Fruit fly (Drosophila melanogaster) whole organism, embryonic: ENCODE results near the gene E2f2.

Experiments
- B-H2 ChIP-seq: fragments of 200-800 bp; sonication (Bioruptor generic); optimal IDR thresholded peaks from 2 replicates; lab custom pipeline; 2018; ENCODE audit warnings: missing biosample characterization, mild to moderate bottlenecking, missing genetic modification characterization
- Blimp-1 ChIP-seq: fragments of 200-800 bp; sonication (Bioruptor generic); optimal IDR thresholded peaks from 3 replicates; lab custom pipeline; 2018; ENCODE audit warnings: missing biosample characterization, missing genetic modification characterization, mild to moderate bottlenecking, moderate library complexity, missing genetic modification reagents
- CG1024 ChIP-seq: fragments of 200-800 bp; sonication (Bioruptor generic); IDR thresholded peaks from 2 replicates; pipeline ENCODE4 v1.3.6; 2022; ENCODE audit warnings: missing biosample characterization, missing genetic modification characterization
- CG10565 ChIP-seq: fragments of 200-800 bp; sonication (Bioruptor generic); optimal IDR thresholded peaks from 3 replicates; lab custom pipeline; 2016; ENCODE audit warnings: missing biosample characterization, mild to moderate bottlenecking, missing genetic modification characterization
- CG11398 ChIP-seq: fragments of 200-800 bp; sonication (Bioruptor generic); optimal IDR thresholded peaks from 2 replicates; lab custom pipeline; 2016; ENCODE audit warnings: missing biosample characterization, missing genetic modification characterization
- CG11456 ChIP-seq: fragments of 200-800 bp; sonication (Bioruptor generic); IDR thresholded peaks from 3 replicates; pipeline ENCODE4 v1.3.6; 2022; ENCODE audit warnings: missing biosample characterization, missing genetic modification characterization
- CG12219 ChIP-seq: fragments of 200-800 bp; sonication (Bioruptor generic); optimal IDR thresholded peaks from 3 replicates; lab custom pipeline; 2018; ENCODE audit warnings: missing biosample characterization, mild to moderate bottlenecking, missing genetic modification characterization
- CG12769 ChIP-seq: fragments of 200-800 bp; sonication (Bioruptor generic); optimal IDR thresholded peaks from 2 replicates; lab custom pipeline; 2019; ENCODE audit warnings: missing biosample characterization, mild to moderate bottlenecking, missing genetic modification characterization, moderate library complexity
- CG14667 ChIP-seq: fragments of 200-800 bp; sonication (Bioruptor generic); IDR thresholded peaks from 2 replicates; pipeline ENCODE4 v1.3.6; 2022; ENCODE audit warnings: missing biosample characterization, missing genetic modification characterization
- CG1603 ChIP-seq: fragments of 200-800 bp; sonication (Bioruptor generic); optimal IDR thresholded peaks from 2 replicates; lab custom pipeline; 2019; ENCODE audit warnings: missing biosample characterization, mild to moderate bottlenecking, missing genetic modification characterization, moderate library complexity
- CG16813 ChIP-seq: fragments of 200-800 bp; sonication (Bioruptor generic); IDR thresholded peaks from 3 replicates; pipeline ENCODE4 v1.3.6; 2022; ENCODE audit warnings: missing biosample characterization, missing genetic modification characterization; ENCODE audit not compliant: partially characterized antibody
- CG17612 ChIP-seq: fragments of 200-800 bp; sonication (Bioruptor generic); IDR thresholded peaks from 2 replicates; pipeline ENCODE4 v1.3.6; 2022; ENCODE audit warnings: missing biosample characterization, missing genetic modification characterization
- CG17829 ChIP-seq: fragments of 200-800 bp; optimal IDR thresholded peaks from 2 replicates; lab custom pipeline; 2019; ENCODE audit warnings: missing biosample characterization, mild to moderate bottlenecking, missing genetic modification characterization, moderate library complexity
- CG31441 ChIP-seq: fragments of 200-800 bp; sonication (Bioruptor generic); IDR thresholded peaks from 2 replicates; pipeline ENCODE4 v1.3.6; 2022; ENCODE audit warnings: missing biosample characterization, missing genetic modification characterization
- CG4424 ChIP-seq: fragments of 200-800 bp; sonication (Bioruptor generic); optimal IDR thresholded peaks from 3 replicates; lab custom pipeline; 2016; ENCODE audit warnings: missing biosample characterization, missing genetic modification characterization
- CG4820 ChIP-seq: fragments of 200-800 bp; sonication (Bioruptor generic); optimal IDR thresholded peaks from 3 replicates; lab custom pipeline; 2016; ENCODE audit warnings: missing biosample characterization, missing genetic modification characterization
- CG6689 ChIP-seq: fragments of 200-800 bp; sonication (Bioruptor generic); IDR thresholded peaks from 2 replicates; pipeline ENCODE4 v1.3.6; 2022; ENCODE audit warnings: missing biosample characterization, missing genetic modification characterization
- CG7745 ChIP-seq: fragments of 200-800 bp; sonication (Bioruptor generic); optimal IDR thresholded peaks from 2 replicates; lab custom pipeline; 2018; ENCODE audit warnings: missing biosample characterization, mild to moderate bottlenecking, missing genetic modification characterization, moderate library complexity
- CG7928 ChIP-seq: fragments of 200-800 bp; sonication (Bioruptor generic); optimal IDR thresholded peaks from 2 replicates; lab custom pipeline; 2017; ENCODE audit warnings: missing biosample characterization, mild to moderate bottlenecking, missing genetic modification characterization
- CG8089 ChIP-seq: fragments of 200-800 bp; sonication (Bioruptor generic); optimal IDR thresholded peaks from 3 replicates; lab custom pipeline; 2016; ENCODE audit warnings: missing biosample characterization, missing genetic modification characterization
- Dip2 ChIP-seq: fragments of 200-800 bp; sonication (Bioruptor generic); IDR thresholded peaks from 2 replicates; pipeline ENCODE4 v1.3.6; 2022; ENCODE audit warnings: missing biosample characterization, missing genetic modification characterization
- Doc3 ChIP-seq: fragments of 200-800 bp; sonication (Bioruptor generic); IDR thresholded peaks from 3 replicates; pipeline ENCODE4 v1.3.6; 2022; ENCODE audit warnings: missing biosample characterization, missing genetic modification characterization; ENCODE audit not compliant: partially characterized antibody
- Ets97D ChIP-seq: fragments of 200-800 bp; sonication (Bioruptor generic); optimal IDR thresholded peaks from 3 replicates; lab custom pipeline; 2016; ENCODE audit warnings: missing biosample characterization, missing genetic modification characterization
- H15 ChIP-seq: fragments of 200-800 bp; sonication (Bioruptor generic); IDR thresholded peaks from 3 replicates; pipeline ENCODE4 v1.3.6; 2022; ENCODE audit warnings: missing biosample characterization, missing genetic modification characterization
- Hey ChIP-seq: fragments of 200-800 bp; sonication (Bioruptor generic); optimal IDR thresholded peaks from 3 replicates; lab custom pipeline; 2018; ENCODE audit warnings: missing biosample characterization, mild to moderate bottlenecking, missing genetic modification characterization
- HmgD ChIP-seq: fragments of 200-800 bp; sonication (Bioruptor generic); optimal IDR thresholded peaks from 3 replicates; lab custom pipeline; 2016; ENCODE audit warnings: missing biosample characterization, missing genetic modification characterization
- HmgZ ChIP-seq: fragments of 200-800 bp; sonication (Bioruptor generic); optimal IDR thresholded peaks from 2 replicates; lab custom pipeline; 2018; ENCODE audit warnings: missing biosample characterization, mild to moderate bottlenecking, missing genetic modification characterization
- Hmx ChIP-seq: fragments of 200-800 bp; sonication (Bioruptor generic); optimal IDR thresholded peaks from 2 replicates; lab custom pipeline; 2016; ENCODE audit warnings: missing biosample characterization, missing genetic modification characterization
- Lhr ChIP-seq: fragments of 200-800 bp; sonication (Bioruptor generic); optimal IDR thresholded peaks from 3 replicates; lab custom pipeline; 2017; ENCODE audit warnings: mild to moderate bottlenecking, missing biosample characterization, missing genetic modification reagents, missing genetic modification characterization
- MBD-R2 ChIP-seq: fragments of 200-800 bp; sonication (Bioruptor generic); IDR thresholded peaks from 2 replicates; pipeline ENCODE4 v1.3.6; 2022; ENCODE audit warnings: missing biosample characterization, missing genetic modification characterization
- Med ChIP-seq: fragments of 200-800 bp; sonication (Bioruptor generic); peaks from one replicate; lab custom pipeline; 2016; ENCODE audit warnings: missing biosample characterization, missing genetic modification characterization, mild to moderate bottlenecking, inconsistent platforms, moderate library complexity
- Mes4 ChIP-seq: fragments of 200-800 bp; sonication (Bioruptor generic); optimal IDR thresholded peaks from 2 replicates; lab custom pipeline; 2016; ENCODE audit warnings: missing biosample characterization, missing genetic modification characterization
- NK7.1 ChIP-seq: fragments of 200-800 bp; sonication (Bioruptor generic); optimal IDR thresholded peaks from 3 replicates; lab custom pipeline; 2016; ENCODE audit warnings: missing biosample characterization, missing genetic modification characterization
- NfI ChIP-seq: fragments of 200-800 bp; sonication (Bioruptor generic); optimal IDR thresholded peaks from 3 replicates; lab custom pipeline; 2018; ENCODE audit warnings: missing biosample characterization, mild to moderate bottlenecking, missing genetic modification characterization, moderate library complexity
- Opbp ChIP-seq: fragments of 200-800 bp; sonication (Bioruptor generic); IDR thresholded peaks from 3 replicates; pipeline ENCODE4 v1.3.6; 2022; ENCODE audit warnings: missing biosample characterization, missing genetic modification characterization; ENCODE audit not compliant: partially characterized antibody
- ase ChIP-seq: fragments of 200-800 bp; sonication (Bioruptor generic); IDR thresholded peaks from 3 replicates; pipeline ENCODE4 v1.3.6; 2022; ENCODE audit warnings: missing biosample characterization, missing genetic modification characterization
- az2 ChIP-seq: fragments of 200-800 bp; sonication (Bioruptor generic); optimal IDR thresholded peaks from 3 replicates; lab custom pipeline; 2016; ENCODE audit warnings: missing biosample characterization, missing genetic modification characterization
- cad ChIP-seq: fragments of >200 bp; optimal IDR thresholded peaks from 2 replicates; lab custom pipeline; 2017; ENCODE audit warnings: missing biosample characterization, missing genetic modification characterization
- da ChIP-seq: fragments of 200-800 bp; sonication (Bioruptor generic); optimal IDR thresholded peaks from 2 replicates; lab custom pipeline; 2016; ENCODE audit warnings: missing biosample characterization, missing genetic modification characterization
- grau ChIP-seq: fragments of 200-800 bp; optimal IDR thresholded peaks from 3 replicates; lab custom pipeline; 2019; ENCODE audit warnings: missing biosample characterization, mild to moderate bottlenecking, missing genetic modification characterization, moderate library complexity
- lilli ChIP-seq: fragments of 200-800 bp; sonication (Bioruptor generic); optimal IDR thresholded peaks from 3 replicates; lab custom pipeline; 2016; ENCODE audit warnings: missing biosample characterization, missing genetic modification characterization
- lola ChIP-seq, 3 experiments: fragments of >200 bp in 2 of 3; fragments of 200-800 bp in 1 of 3; sonication (Bioruptor generic) in 1 of 3; optimal IDR thresholded peaks; 2 replicates each; lab custom pipeline; 2017 to 2019; ENCODE audit warnings: missing biosample characterization in 3 of 3, missing genetic modification characterization in 3 of 3, mild to moderate bottlenecking in 1 of 3, moderate library complexity in 1 of 3
- mld ChIP-seq: fragments of 200-800 bp; sonication (Bioruptor generic); IDR thresholded peaks from 3 replicates; pipeline ENCODE4 v1.3.6; 2022; ENCODE audit warnings: missing biosample characterization, missing genetic modification characterization; ENCODE audit not compliant: partially characterized antibody
- nau ChIP-seq: fragments of 200-800 bp; sonication (Bioruptor generic); optimal IDR thresholded peaks from 3 replicates; lab custom pipeline; 2017; ENCODE audit warnings: missing biosample characterization, mild to moderate bottlenecking, missing genetic modification characterization, missing genetic modification reagents
- nerfin-2 ChIP-seq: fragments of 200-800 bp; sonication (Bioruptor generic); IDR thresholded peaks from 2 replicates; pipeline ENCODE4 v1.3.6; 2022; ENCODE audit warnings: missing biosample characterization, missing genetic modification characterization; ENCODE audit not compliant: partially characterized antibody
- odd ChIP-seq: fragments of 200-800 bp; sonication (Bioruptor generic); optimal IDR thresholded peaks from 2 replicates; lab custom pipeline; 2017; ENCODE audit warnings: missing biosample characterization, mild to moderate bottlenecking, missing genetic modification characterization
- onecut ChIP-seq: fragments of 200-800 bp; sonication (Bioruptor generic); IDR thresholded peaks from 2 replicates; pipeline ENCODE4 v1.3.6; 2022; ENCODE audit warnings: missing biosample characterization, missing genetic modification characterization
- org-1 ChIP-seq: fragments of 200-800 bp; sonication (Bioruptor generic); optimal IDR thresholded peaks from 2 replicates; lab custom pipeline; 2017; ENCODE audit warnings: missing biosample characterization, missing genetic modification characterization
- ttk ChIP-seq: fragments of 200-800 bp; sonication (Bioruptor generic); IDR thresholded peaks from 2 replicates; pipeline ENCODE4 v2.1.2; 2022; ENCODE audit warnings: missing biosample characterization, missing genetic modification characterization
- vnd ChIP-seq: fragments of 200-800 bp; sonication (Bioruptor generic); IDR thresholded peaks from 3 replicates; pipeline ENCODE4 v1.3.6; 2022; ENCODE audit warnings: missing biosample characterization, missing genetic modification characterization; ENCODE audit not compliant: partially characterized antibody

Gene E2f2

dm6 chr2L:21149053-21149452 lies 7.5 kb downstream of the E2f2 start:
- TF ChIP-seq ttk (GFP tag; lab: Robert Waterston, UW) (no peak), Ets97D (GFP tag; lab: Kevin White, UChicago) (peak; percentile 55), nerfin-2 (GFP tag; lab: Robert Waterston, UW) (no peak), NK7.1 (GFP tag; lab: Kevin White, UChicago) (no peak), Dip2 (no peak), CG10565 (GFP tag; lab: Kevin White, UChicago) (no peak), CG7928 (GFP tag; lab: Kevin White, UChicago) (no peak), CG7745 (tag; lab: Kevin White, UChicago) (no peak), CG4424 (peak; percentile 53), cad (no peak), org-1 (no peak), CG12769 (peak; percentile 19), H15 (GFP tag; lab: Robert Waterston, UW) (no peak), Opbp (GFP tag; lab: Robert Waterston, UW) (peak; percentile 74), CG1603 (tag; lab: Kevin White, UChicago) (peak; percentile 63), CG17612 (no peak), CG8089 (GFP tag; lab: Kevin White, UChicago) (no peak), MBD-R2 (GFP tag; lab: Robert Waterston, UW) (peak; percentile 62), onecut (GFP tag; lab: Robert Waterston, UW) (peak; percentile 74), CG12219 (GFP tag; lab: Kevin White, UChicago) (no peak), nau (GFP tag; lab: Kevin White, UChicago) (peak; percentile 41), CG16813 (peak; percentile 45; the same call in 1 of the 3 replicates), Mes4 (GFP tag; lab: Kevin White, UChicago) (no peak), da (GFP tag; lab: Kevin White, UChicago) (no peak), NfI (GFP tag; lab: Kevin White, UChicago) (peak; percentile 33), CG17829 (tag; lab: Kevin White, UChicago) (peak; percentile 63), CG14667 (GFP tag; lab: Robert Waterston, UW) (peak; percentile 35; the same call in 1 of the 2 replicates), HmgZ (peak; percentile 50), CG4820 (GFP tag; lab: Kevin White, UChicago) (peak; percentile 6), Lhr (GFP tag; lab: Kevin White, UChicago) (peak; percentile 70), lola (GFP tag; optimal IDR thresholded peaks at IDR 0.05; lab: Kevin White, UChicago) (peak in 1 of 3 experiments; percentile 24), Med (GFP tag; lab: Kevin White, UChicago) (peak; percentile 58), CG1024 (GFP tag; lab: Robert Waterston, UW) (no peak), az2 (GFP tag; lab: Kevin White, UChicago) (peak; percentile 49), Hmx (GFP tag; lab: Kevin White, UChicago) (no peak), CG11398 (GFP tag; lab: Kevin White, UChicago) (no peak), CG31441 (peak; percentile 59; the same call in 1 of the 2 replicates), Doc3 (peak; percentile 63; the same call in 2 of the 3 replicates), vnd (GFP tag; lab: Robert Waterston, UW) (0 out of 3 replicates have a peak, but pooled peaks have one; percentile 31), lilli (peak; percentile 47), CG6689 (peak; percentile 36; the same call in 1 of the 2 replicates), B-H2 (GFP tag; lab: Kevin White, UChicago) (peak; percentile 11), Hey (tag; lab: Kevin White, UChicago) (no peak), odd (GFP tag; lab: Kevin White, UChicago) (no peak), Blimp-1 (GFP tag; lab: Kevin White, UChicago) (no peak), ase (GFP tag; lab: Robert Waterston, UW) (peak; percentile 44; the same call in 1 of the 3 replicates), HmgD (GFP tag; lab: Kevin White, UChicago) (no peak), grau (peak; percentile 63), CG11456 (GFP tag; lab: Robert Waterston, UW) (peak; percentile 52; the same call in 1 of the 3 replicates), mld (no peak)
